Fruit fly (Drosophila melanogaster): Measurements from ENCODE around the gene CG11889.

Gene CG11889

DNA sequence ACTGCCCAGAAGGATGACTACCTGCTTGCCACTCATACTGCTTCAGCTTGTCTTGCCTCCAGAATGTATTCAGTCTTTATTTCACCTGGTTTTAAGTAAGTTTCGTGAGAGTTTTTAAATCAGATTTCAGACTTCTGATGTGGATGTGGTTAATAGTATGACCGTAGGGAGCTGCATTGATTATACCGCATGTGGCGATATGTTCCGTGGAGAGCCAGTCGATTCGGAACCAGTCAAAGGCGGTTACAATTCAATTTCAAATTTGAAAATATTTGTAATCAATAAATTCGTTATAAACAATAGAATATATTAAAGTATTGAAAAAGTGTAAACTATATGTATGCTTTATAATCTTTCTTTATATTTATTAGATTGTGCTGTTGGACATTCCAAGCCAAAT is 34.6 kb upstream of the CG11889 start, which contains the start of gene Sil1:
TSS of gene Sil1 (minus strand) at position 168 of the 400 bp plus-strand sequence.
- no peak for TF ChIP-seq jigr1 (GFP tag; IDR thresholded peaks at IDR 0.05)
- no peak for TF ChIP-seq CG14014 (GFP tag; IDR thresholded peaks at IDR 0.05)
- TF ChIP-seq Nf-YA (GFP tag; IDR thresholded peaks at IDR 0.05) = no peak
- no peak for TF ChIP-seq Mes4 (GFP tag; optimal IDR thresholded peaks at IDR 0.05)
- TF ChIP-seq CG3407 (GFP tag; optimal IDR thresholded peaks at IDR 0.05) = no peak
- TF ChIP-seq Scr (GFP tag; IDR thresholded peaks at IDR 0.05; ENCODE audit: partially characterized antibody) = no peak
- no peak for TF ChIP-seq caup (GFP tag; optimal IDR thresholded peaks at IDR 0.05; ENCODE audit: severe bottlenecking)
- no peak for TF ChIP-seq CG11504 (tag; optimal IDR thresholded peaks at IDR 0.05)
- no peak for TF ChIP-seq CG14965 (GFP tag; optimal IDR thresholded peaks at IDR 0.05; ENCODE audit: borderline replicate concordance)
- TF ChIP-seq CG9437 (GFP tag; optimal IDR thresholded peaks at IDR 0.05) = no peak
- no peak for TF ChIP-seq pb (GFP tag; optimal IDR thresholded peaks at IDR 0.05)
- TF ChIP-seq CG4404 (GFP tag; IDR thresholded peaks at IDR 0.05) = no peak
- TF ChIP-seq Asciz (GFP tag; optimal IDR thresholded peaks at IDR 0.05) = no peak
- TF ChIP-seq stwl (tag; optimal IDR thresholded peaks at IDR 0.05) = peak; percentile 49
- peak; percentile 76 for TF ChIP-seq gfzf (GFP tag; optimal IDR thresholded peaks at IDR 0.05)
- no peak for TF ChIP-seq CG12071 (GFP tag; optimal IDR thresholded peaks at IDR 0.05)
- no peak for TF ChIP-seq CG8478 (optimal IDR thresholded peaks at IDR 0.05)
- peak; percentile 21 for TF ChIP-seq CG10267 (tag; optimal IDR thresholded peaks at IDR 0.05)
- TF ChIP-seq insv (GFP tag; optimal IDR thresholded peaks at IDR 0.05) = no peak
- no peak for TF ChIP-seq CG9876 (GFP tag; optimal IDR thresholded peaks at IDR 0.05)
- peak; percentile 32; the same call in 1 of the 2 replicates for TF ChIP-seq MBD-R2 (GFP tag; IDR thresholded peaks at IDR 0.05)
- peak; percentile 75 for TF ChIP-seq CG9797 (GFP tag; optimal IDR thresholded peaks at IDR 0.05)
- no peak for TF ChIP-seq Trl (optimal IDR thresholded peaks at IDR 0.05)
- TF ChIP-seq Trl (GFP tag; optimal IDR thresholded peaks at IDR 0.05) = no peak
- TF ChIP-seq CG15514 (GFP tag; optimal IDR thresholded peaks at IDR 0.05) = peak; percentile 99
- TF ChIP-seq ci (GFP tag; IDR thresholded peaks at IDR 0.05) = no peak
- no peak for TF ChIP-seq CG1602 (GFP tag; optimal IDR thresholded peaks at IDR 0.05)
- TF ChIP-seq CG4820 (GFP tag; optimal IDR thresholded peaks at IDR 0.05) = no peak
- TF ChIP-seq mld (GFP tag; IDR thresholded peaks at IDR 0.05; ENCODE audit: partially characterized antibody) = no peak
- TF ChIP-seq CG2116 (GFP tag; optimal IDR thresholded peaks at IDR 0.05) = peak; percentile 26
- TF ChIP-seq Dref (GFP tag; IDR thresholded peaks at IDR 0.05) = peak; percentile 22; the same call in 1 of the 2 replicates
- TF ChIP-seq Hr3 (GFP tag; optimal IDR thresholded peaks at IDR 0.05) = no peak
- peak; percentile 67 for TF ChIP-seq CG1603 (tag; optimal IDR thresholded peaks at IDR 0.05)
- no peak for TF ChIP-seq CG7271 (tag; optimal IDR thresholded peaks at IDR 0.05)
- TF ChIP-seq Pdp1 (GFP tag; optimal IDR thresholded peaks at IDR 0.05) = no peak
- TF ChIP-seq CG12769 (tag; optimal IDR thresholded peaks at IDR 0.05) = no peak
- TF ChIP-seq Dek (tag; optimal IDR thresholded peaks at IDR 0.05) = no peak
- peak; percentile 45 for TF ChIP-seq trem (tag; optimal IDR thresholded peaks at IDR 0.05)
- TF ChIP-seq Sry-β (GFP tag; optimal IDR thresholded peaks at IDR 0.05) = no peak
- no peak for TF ChIP-seq CG14860 (GFP tag; IDR thresholded peaks at IDR 0.05; ENCODE audit: partially characterized antibody)
- TF ChIP-seq Myb (GFP tag; optimal IDR thresholded peaks at IDR 0.05) = peak; percentile 93
- no peak for TF ChIP-seq zfh2 (GFP tag; optimal IDR thresholded peaks at IDR 0.05)
- no peak for TF ChIP-seq corto (GFP tag; optimal IDR thresholded peaks at IDR 0.05)
- no peak for TF ChIP-seq CG8359 (GFP tag; optimal IDR thresholded peaks at IDR 0.05; ENCODE audit: borderline replicate concordance)
- TF ChIP-seq CG5180 (GFP tag; optimal IDR thresholded peaks at IDR 0.05) = no peak
- TF ChIP-seq CG11085 (GFP tag; IDR thresholded peaks at IDR 0.05) = no peak
- TF ChIP-seq Eip74EF (GFP tag; optimal IDR thresholded peaks at IDR 0.05) = no peak
- 0 out of 3 replicates have a peak, but pooled peaks have one; percentile 5 for TF ChIP-seq row (GFP tag; IDR thresholded peaks at IDR 0.05)
- TF ChIP-seq CG15601 (tag; optimal IDR thresholded peaks at IDR 0.05) = no peak
- peak; percentile 40 for TF ChIP-seq BEAF-32 (GFP tag; optimal IDR thresholded peaks at IDR 0.05)
